Fruit fly (Drosophila melanogaster) whole organism, embryonic: ENCODE data around the gene Sps2.
A peak's percentile ranks its signal among the peaks of the same experiment; 100 is the strongest.

Source experiments
- Abd-B ChIP-seq: fragments of 200-800 bp; sonication (Bioruptor generic); optimal IDR thresholded peaks from 2 replicates; lab custom pipeline; 2018; ENCODE audit warnings: missing biosample characterization, mild to moderate bottlenecking, missing genetic modification characterization, moderate library complexity
- CG1024 ChIP-seq: fragments of 200-800 bp; sonication (Bioruptor generic); IDR thresholded peaks from 2 replicates; pipeline ENCODE4 v1.3.6; 2022; ENCODE audit warnings: missing biosample characterization, missing genetic modification characterization
- CG10267 ChIP-seq: fragments of 200-800 bp; sonication (Bioruptor generic); optimal IDR thresholded peaks from 2 replicates; lab custom pipeline; 2018; ENCODE audit warnings: missing biosample characterization, mild to moderate bottlenecking, missing genetic modification characterization, moderate library complexity
- CG12299 ChIP-seq: fragments of 200-800 bp; sonication (Bioruptor generic); optimal IDR thresholded peaks from 2 replicates; lab custom pipeline; 2018; ENCODE audit warnings: missing biosample characterization, mild to moderate bottlenecking, missing genetic modification characterization
- CG13775 ChIP-seq: fragments of 200-800 bp; sonication (Bioruptor generic); optimal IDR thresholded peaks from 3 replicates; lab custom pipeline; 2017; ENCODE audit warnings: missing biosample characterization, mild to moderate bottlenecking, missing genetic modification characterization
- CG14710 ChIP-seq: fragments of 200-800 bp; sonication (Bioruptor generic); optimal IDR thresholded peaks from 3 replicates; lab custom pipeline; 2019; ENCODE audit warnings: missing biosample characterization, mild to moderate bottlenecking, missing genetic modification characterization, moderate library complexity
- CG17186 ChIP-seq: fragments of 200-800 bp; sonication (Bioruptor generic); optimal IDR thresholded peaks from 3 replicates; lab custom pipeline; 2017; ENCODE audit warnings: missing biosample characterization, missing genetic modification reagents, missing genetic modification characterization
- CG17612 ChIP-seq: fragments of 200-800 bp; sonication (Bioruptor generic); IDR thresholded peaks from 2 replicates; pipeline ENCODE4 v1.3.6; 2022; ENCODE audit warnings: missing biosample characterization, missing genetic modification characterization
- CG17912 ChIP-seq: fragments of 200-800 bp; sonication (Bioruptor generic); optimal IDR thresholded peaks from 2 replicates; lab custom pipeline; 2018; ENCODE audit warnings: missing biosample characterization, mild to moderate bottlenecking, missing genetic modification characterization
- CG2202 ChIP-seq: fragments of 200-800 bp; sonication (Bioruptor generic); optimal IDR thresholded peaks from 2 replicates; lab custom pipeline; 2018; ENCODE audit warnings: missing biosample characterization, mild to moderate bottlenecking, missing genetic modification characterization
- CG2712 ChIP-seq: fragments of 200-800 bp; optimal IDR thresholded peaks from 3 replicates; lab custom pipeline; 2019; ENCODE audit warnings: missing biosample characterization, mild to moderate bottlenecking, missing genetic modification characterization, moderate library complexity
- CG30020 ChIP-seq: fragments of 200-800 bp; optimal IDR thresholded peaks from 2 replicates; lab custom pipeline; 2019; ENCODE audit warnings: missing biosample characterization, mild to moderate bottlenecking, missing genetic modification characterization, moderate library complexity
- CG31388 ChIP-seq: fragments of 200-800 bp; sonication (Bioruptor generic); optimal IDR thresholded peaks from 2 replicates; lab custom pipeline; 2016; ENCODE audit warnings: missing biosample characterization, missing genetic modification characterization
- CG32767 ChIP-seq: fragments of 200-800 bp; sonication (Bioruptor generic); IDR thresholded peaks from 2 replicates; pipeline ENCODE4 v1.3.6; 2022; ENCODE audit warnings: missing biosample characterization, missing genetic modification characterization
- CG4424 ChIP-seq: fragments of 200-800 bp; sonication (Bioruptor generic); optimal IDR thresholded peaks from 3 replicates; lab custom pipeline; 2016; ENCODE audit warnings: missing biosample characterization, missing genetic modification characterization
- CG4617 ChIP-seq: fragments of 200-800 bp; sonication (Bioruptor generic); optimal IDR thresholded peaks from 3 replicates; lab custom pipeline; 2016; ENCODE audit warnings: missing biosample characterization, missing genetic modification characterization, borderline replicate concordance
- CG7271 ChIP-seq: fragments of 200-800 bp; sonication (Bioruptor generic); optimal IDR thresholded peaks from 2 replicates; lab custom pipeline; 2018; ENCODE audit warnings: missing biosample characterization, mild to moderate bottlenecking, missing genetic modification characterization, moderate library complexity
- CG7786 ChIP-seq: fragments of 200-800 bp; sonication (Bioruptor generic); optimal IDR thresholded peaks from 2 replicates; lab custom pipeline; 2016; ENCODE audit warnings: missing biosample characterization, missing genetic modification characterization
- CG7928 ChIP-seq: fragments of 200-800 bp; sonication (Bioruptor generic); optimal IDR thresholded peaks from 2 replicates; lab custom pipeline; 2017; ENCODE audit warnings: missing biosample characterization, mild to moderate bottlenecking, missing genetic modification characterization
- CG8089 ChIP-seq: fragments of 200-800 bp; sonication (Bioruptor generic); optimal IDR thresholded peaks from 3 replicates; lab custom pipeline; 2016; ENCODE audit warnings: missing biosample characterization, missing genetic modification characterization
- CG8924 ChIP-seq: fragments of 200-800 bp; optimal IDR thresholded peaks from 3 replicates; lab custom pipeline; 2019; ENCODE audit warnings: missing biosample characterization, mild to moderate bottlenecking, missing genetic modification characterization, moderate library complexity
- CG9797 ChIP-seq: fragments of 200-800 bp; sonication (Bioruptor generic); optimal IDR thresholded peaks from 3 replicates; lab custom pipeline; 2018; ENCODE audit warnings: missing biosample characterization, mild to moderate bottlenecking, missing genetic modification characterization
- CG9932 ChIP-seq: fragments of 200-800 bp; sonication (Bioruptor generic); IDR thresholded peaks from 2 replicates; pipeline ENCODE4 v1.3.6; 2022; ENCODE audit warnings: missing biosample characterization, missing genetic modification characterization
- HLH54F ChIP-seq: fragments of 200-800 bp; sonication (Bioruptor generic); optimal IDR thresholded peaks from 3 replicates; lab custom pipeline; 2016; ENCODE audit warnings: missing biosample characterization, missing genetic modification characterization
- Hsf ChIP-seq: fragments of 200-800 bp; sonication (Bioruptor generic); optimal IDR thresholded peaks from 3 replicates; lab custom pipeline; 2016; ENCODE audit warnings: missing biosample characterization, missing genetic modification characterization
- MESR4 ChIP-seq: fragments of 200-800 bp; sonication (Bioruptor generic); optimal IDR thresholded peaks from 2 replicates; lab custom pipeline; 2018; ENCODE audit warnings: missing biosample characterization, mild to moderate bottlenecking, missing genetic modification characterization, moderate library complexity
- Max ChIP-seq: fragments of 200-800 bp; sonication (Bioruptor generic); optimal IDR thresholded peaks from 2 replicates; lab custom pipeline; 2016; ENCODE audit warnings: missing biosample characterization, mild to moderate bottlenecking, missing genetic modification characterization
- Oli ChIP-seq: fragments of 200-800 bp; sonication (Bioruptor generic); optimal IDR thresholded peaks from 2 replicates; lab custom pipeline; 2018; ENCODE audit warnings: missing biosample characterization, mild to moderate bottlenecking, missing genetic modification characterization, moderate library complexity
- Six4 ChIP-seq: fragments of 200-800 bp; sonication (Bioruptor generic); optimal IDR thresholded peaks from 2 replicates; lab custom pipeline; 2016; ENCODE audit warnings: missing biosample characterization, missing genetic modification characterization
- Stat92E ChIP-seq, 3 experiments: fragments of >200 bp in 2 of 3; fragments of 200-800 bp in 1 of 3; sonication (Bioruptor generic) in 1 of 3; optimal IDR thresholded peaks; 2 replicates each; lab custom pipeline; 2017 to 2019; ENCODE audit warnings: missing biosample characterization in 3 of 3, missing genetic modification characterization in 3 of 3, mild to moderate bottlenecking in 1 of 3, moderate library complexity in 1 of 3
- Xbp1 ChIP-seq: fragments of 200-800 bp; sonication (Bioruptor generic); optimal IDR thresholded peaks from 3 replicates; lab custom pipeline; 2016; ENCODE audit warnings: missing biosample characterization, mild to moderate bottlenecking, missing genetic modification characterization
- Xrp1 ChIP-seq: fragments of 200-800 bp; sonication (Bioruptor generic); IDR thresholded peaks from 2 replicates; pipeline ENCODE4 v1.3.6; 2022; ENCODE audit warnings: missing biosample characterization, missing genetic modification characterization
- ase ChIP-seq: fragments of 200-800 bp; sonication (Bioruptor generic); IDR thresholded peaks from 3 replicates; pipeline ENCODE4 v1.3.6; 2022; ENCODE audit warnings: missing biosample characterization, missing genetic modification characterization
- bigmax ChIP-seq: fragments of 200-800 bp; sonication (Bioruptor generic); optimal IDR thresholded peaks from 2 replicates; lab custom pipeline; 2018; ENCODE audit warnings: missing biosample characterization, mild to moderate bottlenecking, missing genetic modification characterization
- btn ChIP-seq: fragments of 200-800 bp; sonication (Bioruptor generic); optimal IDR thresholded peaks from 2 replicates; lab custom pipeline; 2016; ENCODE audit warnings: missing biosample characterization, missing genetic modification characterization
- cato ChIP-seq: fragments of 200-800 bp; sonication (Bioruptor generic); optimal IDR thresholded peaks from 2 replicates; lab custom pipeline; 2016; ENCODE audit warnings: missing biosample characterization, missing genetic modification characterization, borderline replicate concordance
- ci ChIP-seq: fragments of 200-800 bp; sonication (Bioruptor generic); IDR thresholded peaks from 3 replicates; pipeline ENCODE4 v1.3.6; 2022; ENCODE audit warnings: missing biosample characterization, missing genetic modification characterization
- da ChIP-seq: fragments of 200-800 bp; sonication (Bioruptor generic); optimal IDR thresholded peaks from 2 replicates; lab custom pipeline; 2016; ENCODE audit warnings: missing biosample characterization, missing genetic modification characterization
- dysf ChIP-seq: fragments of 200-800 bp; sonication (Bioruptor generic); IDR thresholded peaks from 3 replicates; pipeline ENCODE4 v1.3.6; 2022; ENCODE audit warnings: missing biosample characterization, missing genetic modification characterization
- eve ChIP-seq, 2 experiments: fragments of >200 bp; optimal IDR thresholded peaks; 2 replicates each; lab custom pipeline; 2017; ENCODE audit warnings: missing biosample characterization in 2 of 2, missing genetic modification characterization in 2 of 2
- fd102C ChIP-seq: fragments of 200-800 bp; sonication (Bioruptor generic); optimal IDR thresholded peaks from 2 replicates; lab custom pipeline; 2018; ENCODE audit warnings: missing biosample characterization, mild to moderate bottlenecking, missing genetic modification characterization, moderate library complexity
- gfzf ChIP-seq: fragments of 200-800 bp; sonication (Bioruptor generic); optimal IDR thresholded peaks from 2 replicates; lab custom pipeline; 2016; ENCODE audit warnings: missing biosample characterization, mild to moderate bottlenecking, missing genetic modification characterization, moderate library complexity
- grau ChIP-seq: fragments of 200-800 bp; optimal IDR thresholded peaks from 3 replicates; lab custom pipeline; 2019; ENCODE audit warnings: missing biosample characterization, mild to moderate bottlenecking, missing genetic modification characterization, moderate library complexity
- nerfin-1 ChIP-seq: fragments of 200-800 bp; sonication (Bioruptor generic); optimal IDR thresholded peaks from 3 replicates; lab custom pipeline; 2019; ENCODE audit warnings: missing biosample characterization, mild to moderate bottlenecking, missing genetic modification characterization, moderate library complexity
- odd ChIP-seq: fragments of 200-800 bp; sonication (Bioruptor generic); optimal IDR thresholded peaks from 2 replicates; lab custom pipeline; 2017; ENCODE audit warnings: missing biosample characterization, mild to moderate bottlenecking, missing genetic modification characterization
- pfk ChIP-seq: fragments of 200-800 bp; sonication (Bioruptor generic); optimal IDR thresholded peaks from 2 replicates; lab custom pipeline; 2018; ENCODE audit warnings: missing biosample characterization, mild to moderate bottlenecking, missing genetic modification characterization, moderate library complexity
- prd ChIP-seq, 3 experiments: fragments of >200 bp in 2 of 3; fragments of 200-800 bp in 1 of 3; sonication (Bioruptor generic) in 1 of 3; optimal IDR thresholded peaks in 2 of 3; IDR thresholded peaks in 1 of 3; 2 replicates in 2 of 3; 3 replicates in 1 of 3; pipeline versions ENCODE4 v1.3.6 to Lab custom; 2017 to 2022; ENCODE audit warnings: missing biosample characterization in 1 of 3, missing genetic modification characterization in 1 of 3
- slbo ChIP-seq: fragments of 200-800 bp; sonication (Bioruptor generic); IDR thresholded peaks from 2 replicates; pipeline ENCODE4 v1.3.6; 2022; ENCODE audit warnings: missing biosample characterization, missing genetic modification characterization
- slou ChIP-seq: fragments of 200-800 bp; sonication (Bioruptor generic); optimal IDR thresholded peaks from 3 replicates; lab custom pipeline; 2016; ENCODE audit warnings: missing biosample characterization, missing genetic modification characterization
- sqz ChIP-seq: fragments of 200-800 bp; sonication (Bioruptor generic); optimal IDR thresholded peaks from 3 replicates; lab custom pipeline; 2018; ENCODE audit warnings: missing biosample characterization, mild to moderate bottlenecking, missing genetic modification characterization
- ssp ChIP-seq: fragments of 200-800 bp; sonication (Bioruptor generic); IDR thresholded peaks from 2 replicates; pipeline ENCODE4 v1.3.6; 2022; ENCODE audit warnings: missing biosample characterization, missing genetic modification characterization
- z ChIP-seq: fragments of 200-800 bp; sonication (Bioruptor generic); IDR thresholded peaks from 3 replicates; pipeline ENCODE4 v1.3.6; 2022; ENCODE audit warnings: missing biosample characterization, missing genetic modification characterization

The Sps2 gene

DNA sequence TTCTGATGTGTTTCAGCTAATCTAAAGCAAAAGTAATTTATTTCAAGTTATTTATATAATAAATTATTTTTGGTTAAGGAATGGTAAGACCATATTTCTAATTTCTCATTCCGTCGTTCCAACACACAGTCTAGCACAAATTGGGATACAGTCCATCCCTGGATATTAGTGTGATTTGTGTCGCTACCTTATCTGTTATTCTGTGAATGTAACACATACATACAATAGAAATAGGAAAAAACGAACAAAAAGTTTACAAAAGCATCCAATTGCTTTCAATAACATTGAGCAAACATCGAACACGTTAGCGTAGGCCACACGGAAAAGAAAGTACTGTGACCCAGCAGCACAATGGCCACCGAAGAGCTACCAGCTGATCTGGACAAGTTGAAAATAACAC, 24.1 kb downstream of the Sps2 start, which contains the start of gene CG5056 (continued):
- peak; percentile 63 for TF ChIP-seq CG9797
- peak; percentile 11 for TF ChIP-seq CG7271 (tag; lab: Kevin White, UChicago)
- no peak for TF ChIP-seq CG2202 (tag; lab: Kevin White, UChicago)
- peak; percentile 19 for TF ChIP-seq CG17912
- peak in 1 of 3 experiments; percentile 77 for TF ChIP-seq Stat92E (GFP tag; optimal IDR thresholded peaks at IDR 0.05; lab: Kevin White, UChicago)
- peak; percentile 3 for TF ChIP-seq CG4424
- peak; percentile 95 for TF ChIP-seq CG7928
- TF ChIP-seq grau = peak; percentile 34
- TF ChIP-seq CG14710 = peak; percentile 65
- peak; percentile 17; the same call in 1 of the 2 replicates for TF ChIP-seq Xrp1 (GFP tag; lab: Robert Waterston, UW)
- peak; percentile 59 for TF ChIP-seq CG8924 (tag; lab: Kevin White, UChicago)
- TF ChIP-seq nerfin-1 (tag; lab: Kevin White, UChicago) = peak; percentile 12
- no peak for TF ChIP-seq CG7786 (GFP tag; lab: Kevin White, UChicago)
- TF ChIP-seq odd (GFP tag; lab: Kevin White, UChicago) = no peak
- peak; percentile 61 for TF ChIP-seq gfzf
- TF ChIP-seq CG10267 (tag; lab: Kevin White, UChicago) = peak; percentile 57
- TF ChIP-seq Six4 (GFP tag; lab: Kevin White, UChicago) = no peak
- no peak for TF ChIP-seq btn
- TF ChIP-seq ssp (GFP tag; lab: Robert Waterston, UW) = peak; percentile 39; the same call in 1 of the 2 replicates
- peak; percentile 28 for TF ChIP-seq Xbp1 (GFP tag; lab: Kevin White, UChicago)
- peak; percentile 17 for TF ChIP-seq Max (GFP tag; lab: Kevin White, UChicago)
- TF ChIP-seq ci (GFP tag; lab: Robert Waterston, UW) = peak; percentile 23; the same call in 1 of the 3 replicates
- peak; percentile 2 for TF ChIP-seq Hsf (GFP tag; lab: Kevin White, UChicago)
- peak; percentile 93 for TF ChIP-seq CG1024
- peak; percentile 36 for TF ChIP-seq Abd-B (GFP tag; lab: Kevin White, UChicago)
- peak; percentile 43; the same call in 1 of the 2 replicates for TF ChIP-seq slbo
- no peak for TF ChIP-seq z (GFP tag; lab: Robert Waterston, UW)
- no peak for TF ChIP-seq cato (GFP tag; lab: Kevin White, UChicago)
- no peak for TF ChIP-seq eve (GFP tag; optimal IDR thresholded peaks at IDR 0.05; lab: Kevin White, UChicago)
- TF ChIP-seq HLH54F = no peak
- TF ChIP-seq CG17186 = peak; percentile 48
- TF ChIP-seq slou (GFP tag; lab: Kevin White, UChicago) = peak; percentile 27
- no peak for TF ChIP-seq sqz (GFP tag; lab: Kevin White, UChicago)
- peak; percentile 63 for TF ChIP-seq CG2712 (tag; lab: Kevin White, UChicago)
- TF ChIP-seq bigmax (GFP tag; lab: Kevin White, UChicago) = peak; percentile 69
- no peak for TF ChIP-seq CG31388 (GFP tag; lab: Kevin White, UChicago)
- TF ChIP-seq CG4617 (GFP tag; lab: Kevin White, UChicago) = peak; percentile 94
- TF ChIP-seq MESR4 (GFP tag; lab: Kevin White, UChicago) = peak; percentile 95
- TF ChIP-seq CG32767 (GFP tag; lab: Robert Waterston, UW) = peak; percentile 75
- peak; percentile 36; the same call in 1 of the 2 replicates for TF ChIP-seq CG9932 (GFP tag; lab: Robert Waterston, UW)
- no peak for TF ChIP-seq fd102C (GFP tag; lab: Kevin White, UChicago)

DNA sequence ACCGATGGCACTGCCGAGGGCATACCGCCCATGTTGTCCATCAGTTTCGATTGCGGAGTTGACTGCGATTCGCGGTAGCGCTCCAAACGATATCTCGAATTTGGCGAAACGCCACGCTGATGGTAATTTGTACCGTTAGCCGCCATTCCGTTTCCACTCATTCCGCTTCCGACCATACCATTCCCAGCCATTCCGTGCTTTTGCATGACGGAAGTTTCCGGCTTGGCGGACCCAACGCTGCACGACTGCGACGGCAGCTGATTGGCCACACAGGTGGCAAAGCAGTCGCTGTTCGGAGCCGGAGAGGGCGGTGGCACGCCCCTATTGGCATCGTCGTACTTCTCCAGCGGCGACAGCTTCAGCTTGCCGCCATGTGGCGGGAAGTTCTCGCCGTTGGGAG, 29.9 kb downstream of the Sps2 start:
- peak; percentile 86 for TF ChIP-seq pfk (GFP tag; lab: Kevin White, UChicago)
- TF ChIP-seq dysf (GFP tag; lab: Robert Waterston, UW) = 0 out of 3 replicates have a peak, but pooled peaks have one; percentile 28
- TF ChIP-seq CG8089 (GFP tag; lab: Kevin White, UChicago) = no peak
- TF ChIP-seq ase (GFP tag; lab: Robert Waterston, UW) = 0 out of 3 replicates have a peak, but pooled peaks have one; percentile 11
- no peak for TF ChIP-seq Oli (tag; lab: Kevin White, UChicago)
- TF ChIP-seq CG13775 (GFP tag; lab: Kevin White, UChicago) = no peak
- 0 out of 2 replicates have a peak, but pooled peaks have one; percentile 28 for TF ChIP-seq CG17612 (GFP tag; lab: Robert Waterston, UW)
- TF ChIP-seq HLH54F = no peak
- peak; percentile 49 for TF ChIP-seq CG30020 (tag; lab: Kevin White, UChicago)
- TF ChIP-seq da (GFP tag; lab: Kevin White, UChicago) = peak; percentile 13
- no peak for TF ChIP-seq prd (optimal IDR thresholded peaks at IDR 0.05; lab: Kevin White, UChicago)
- no peak for TF ChIP-seq prd (GFP tag; IDR thresholded peaks at IDR 0.05; lab: Robert Waterston, UW)
- no peak for TF ChIP-seq CG12299 (tag; lab: Kevin White, UChicago)
